Fruit fly (Drosophila melanogaster): Measurements from ENCODE around the gene Cpr62Bb.

The Cpr62Bb gene

dm6 chr3L:1829539-1829938, 5.4 kb downstream of the Cpr62Bb start (continued):
- TF ChIP-seq danr (GFP tag; IDR thresholded peaks at IDR 0.05) (no peak), CG42726 (GFP tag; IDR thresholded peaks at IDR 0.05; ENCODE audit: partially characterized antibody) (no peak), CG16815 (GFP tag; optimal IDR thresholded peaks at IDR 0.05) (no peak), CG31224 (GFP tag; IDR thresholded peaks at IDR 0.05) (no peak), MBD-R2 (GFP tag; IDR thresholded peaks at IDR 0.05) (no peak), CG2116 (GFP tag; optimal IDR thresholded peaks at IDR 0.05) (no peak), zen (tag; optimal IDR thresholded peaks at IDR 0.05) (no peak), Drgx (GFP tag; IDR thresholded peaks at IDR 0.05) (peak; percentile 82), bigmax (GFP tag; optimal IDR thresholded peaks at IDR 0.05) (no peak), CG3281 (GFP tag; optimal IDR thresholded peaks at IDR 0.05) (no peak), CG11247 (GFP tag; IDR thresholded peaks at IDR 0.05) (peak; percentile 31; the same call in 1 of the 2 replicates), disco-r (GFP tag; optimal IDR thresholded peaks at IDR 0.05) (no peak), CG13296 (GFP tag; optimal IDR thresholded peaks at IDR 0.05) (no peak), mam (GFP tag; optimal IDR thresholded peaks at IDR 0.05) (no peak), CG17568 (GFP tag; optimal IDR thresholded peaks at IDR 0.05) (no peak), CG3726 (GFP tag; IDR thresholded peaks at IDR 0.05) (no peak), al (GFP tag; IDR thresholded peaks at IDR 0.05) (0 out of 2 replicates have a peak, but pooled peaks have one; percentile 18), vfl (GFP tag; optimal IDR thresholded peaks at IDR 0.05) (no peak), Ets97D (GFP tag; optimal IDR thresholded peaks at IDR 0.05) (no peak), Stat92E (GFP tag; optimal IDR thresholded peaks at IDR 0.05) (no peak), crc (GFP tag; optimal IDR thresholded peaks at IDR 0.05) (no peak), ase (GFP tag; IDR thresholded peaks at IDR 0.05) (no peak), slbo (GFP tag; IDR thresholded peaks at IDR 0.05) (peak; percentile 26; the same call in 1 of the 2 replicates), CG9797 (GFP tag; optimal IDR thresholded peaks at IDR 0.05) (no peak), CG16813 (GFP tag; IDR thresholded peaks at IDR 0.05; ENCODE audit: partially characterized antibody) (no peak), amos (GFP tag; IDR thresholded peaks at IDR 0.05; ENCODE audit: partially characterized antibody) (no peak), CG3407 (GFP tag; optimal IDR thresholded peaks at IDR 0.05) (no peak), Jarid2 (GFP tag; optimal IDR thresholded peaks at IDR 0.05) (no peak), CG15011 (GFP tag; optimal IDR thresholded peaks at IDR 0.05) (no peak), Poxn (GFP tag; IDR thresholded peaks at IDR 0.05) (0 out of 2 replicates have a peak, but pooled peaks have one; percentile 4), scrt (GFP tag; optimal IDR thresholded peaks at IDR 0.05) (no peak), CG9215 (GFP tag; IDR thresholded peaks at IDR 0.05) (no peak), CG6272 (GFP tag; IDR thresholded peaks at IDR 0.05) (no peak), bsh (GFP tag; optimal IDR thresholded peaks at IDR 0.05) (peak in 1 of 2 experiments; percentile 75), Doc2 (GFP tag; IDR thresholded peaks at IDR 0.05) (no peak), peb (GFP tag; IDR thresholded peaks at IDR 0.05) (no peak)

- no peak for TF ChIP-seq dmrt99B (tag; optimal IDR thresholded peaks at IDR 0.05)
- no peak for TF ChIP-seq gfzf (GFP tag; optimal IDR thresholded peaks at IDR 0.05)
- no peak for TF ChIP-seq Hsf (GFP tag; optimal IDR thresholded peaks at IDR 0.05)
- TF ChIP-seq CG9797 (GFP tag; optimal IDR thresholded peaks at IDR 0.05), result no peak
- 0 out of 3 replicates have a peak, but pooled peaks have one; percentile 10 for TF ChIP-seq CG11456 (GFP tag; IDR thresholded peaks at IDR 0.05)
- no peak for TF ChIP-seq Dp (GFP tag; optimal IDR thresholded peaks at IDR 0.05)
- no peak for TF ChIP-seq H2.0 (GFP tag; IDR thresholded peaks at IDR 0.05)
Observed at dm6 chr3L:1827809-1828371, 7.1 kb downstream of the Cpr62Bb start.
